Worm (Caenorhabditis elegans): ENCODE data around the gene F54B11.10.

Gene F54B11.10

DNA sequence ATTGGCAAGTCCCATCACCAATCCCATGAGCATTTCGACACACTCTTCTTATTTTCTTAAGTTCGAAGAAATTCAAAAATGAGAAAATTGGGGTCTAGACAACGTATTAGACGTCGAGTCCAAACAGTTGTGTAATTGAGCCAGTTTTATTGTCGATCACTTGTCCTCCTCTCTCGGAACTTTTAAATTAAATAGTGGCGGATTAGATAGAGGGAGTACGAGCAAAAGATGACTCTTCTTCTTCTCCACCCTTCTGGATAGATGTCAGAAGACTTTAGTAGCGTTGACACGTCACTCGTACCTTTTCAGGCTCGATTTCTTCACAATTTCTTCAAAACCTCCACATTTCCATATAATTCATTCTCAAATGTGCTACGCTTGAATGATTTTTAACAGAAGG, 33.3 kb downstream of the F54B11.10 start:
- no peak for TF ChIP-seq unc-62 (GFP tag; optimal IDR thresholded peaks at IDR 0.05)

- no peak for TF ChIP-seq unc-62 (GFP tag; optimal IDR thresholded peaks at IDR 0.05)
Observed at ce11 chrX:13618574-13618973, 36.7 kb downstream of the F54B11.10 start, which contains the start of gene nlp-53. Gene nlp-53 (plus strand): TSS chrX:13618874.

DNA sequence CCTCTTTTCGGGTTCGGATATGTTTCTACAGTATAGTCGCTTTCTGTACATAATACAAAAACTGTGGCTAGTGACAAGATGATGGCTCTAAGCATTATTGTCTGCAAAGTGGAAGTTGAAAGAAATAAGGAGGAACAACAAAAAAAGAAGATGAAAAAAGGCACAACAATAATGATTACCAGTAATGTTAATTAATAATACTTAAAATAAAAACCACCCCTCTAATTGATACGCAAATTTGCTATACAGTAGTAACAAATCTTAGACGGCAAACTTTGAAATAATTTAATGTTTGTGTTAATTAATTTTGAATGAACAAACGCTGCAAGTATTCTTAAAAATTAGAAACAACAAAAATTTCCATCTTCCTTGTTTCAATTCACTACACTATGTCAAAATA, 39.7 kb downstream of the F54B11.10 start, which contains the start of gene Y12A6A.1:
TSS of gene Y12A6A.1 (minus strand) at position 101 of the 400 bp plus-strand sequence.
- TF ChIP-seq unc-62 (GFP tag; optimal IDR thresholded peaks at IDR 0.05), result no peak

DNA sequence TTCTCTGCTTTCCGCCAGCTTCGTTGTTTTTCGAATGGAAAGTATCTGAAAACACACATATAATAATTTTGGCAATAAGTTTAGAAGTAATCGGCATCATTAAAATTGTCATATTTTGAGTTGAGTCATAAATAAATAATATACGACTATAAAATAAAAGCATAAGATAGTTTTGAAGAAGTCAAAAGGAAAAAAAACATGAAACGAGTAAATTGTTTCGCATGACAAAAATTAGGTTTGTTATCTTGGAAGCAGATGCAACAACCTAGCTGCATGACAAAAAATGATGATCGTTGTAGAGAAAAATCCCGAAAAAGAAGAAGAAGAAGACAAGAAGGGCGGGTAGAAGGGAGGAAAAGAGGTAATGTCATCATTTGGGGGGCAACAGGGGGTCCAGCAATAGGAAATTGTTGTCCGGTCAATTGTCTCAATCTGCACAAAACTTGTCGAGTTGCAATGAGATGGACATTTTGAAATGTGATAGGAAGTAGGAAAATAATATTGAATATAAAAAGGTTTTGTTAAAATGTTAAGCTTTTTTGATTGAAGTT, 49.3 kb downstream of the F54B11.10 start, which contains the start of gene nlg-1:
TSS of gene nlg-1 (minus strand) at position 51 of the 551 bp plus-strand sequence.
- TF ChIP-seq unc-62 (GFP tag; optimal IDR thresholded peaks at IDR 0.05), result no peak

DNA sequence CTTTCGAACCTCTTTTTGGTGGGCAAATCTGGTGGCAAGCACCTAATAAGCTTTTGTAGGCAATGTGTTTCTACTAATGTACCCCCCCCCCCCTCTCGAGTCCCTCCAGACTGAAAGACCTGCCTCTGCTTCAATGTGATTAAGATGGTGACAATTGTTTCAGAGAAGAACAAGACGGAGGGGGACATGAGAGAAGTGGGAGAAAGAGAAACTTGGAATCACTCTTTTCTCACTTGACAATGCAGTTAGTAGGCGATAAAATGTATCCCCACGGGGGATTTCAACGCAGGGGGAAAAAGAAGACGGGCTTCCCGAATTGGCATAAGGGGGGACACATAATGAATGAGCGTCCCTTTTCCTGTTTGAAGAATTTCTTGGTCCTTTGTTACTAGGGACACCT, 50.3 kb downstream of the F54B11.10 start:
- no peak for TF ChIP-seq unc-62 (GFP tag; optimal IDR thresholded peaks at IDR 0.05)
